Fruit fly (Drosophila melanogaster) whole organism, wandering third instar larva: ENCODE data around the gene Nufip.

Experiments used
- Dfd ChIP-seq: fragments of >200 bp; optimal IDR thresholded peaks from 2 replicates; lab custom pipeline; 2017; ENCODE audit warnings: missing biosample characterization, missing genetic modification characterization
- GATAd ChIP-seq: sonication (Bioruptor generic); optimal IDR thresholded peaks from 2 replicates; lab custom pipeline; 2016; ENCODE audit warnings: missing biosample characterization, missing genetic modification characterization
- Mio ChIP-seq: sonication (Bioruptor generic); optimal IDR thresholded peaks from 2 replicates; lab custom pipeline; 2016; ENCODE audit warnings: missing biosample characterization, missing genetic modification characterization
- OdsH ChIP-seq: fragments of 200-800 bp; sonication (Bioruptor generic); optimal IDR thresholded peaks from 2 replicates; lab custom pipeline; 2016; ENCODE audit warnings: missing biosample characterization, mild to moderate bottlenecking, missing genetic modification characterization
- Vsx2 ChIP-seq: fragments of 200-300, 225-300 bp; sonication (Bioruptor generic); optimal IDR thresholded peaks from 2 replicates; lab custom pipeline; 2018; ENCODE audit warnings: missing biosample characterization, missing genetic modification characterization; ENCODE audit not compliant: partially characterized antibody
- dmrt93B ChIP-seq: fragments of 200-800 bp; sonication (Bioruptor generic); optimal IDR thresholded peaks from 2 replicates; lab custom pipeline; 2018; ENCODE audit warnings: missing biosample characterization, mild to moderate bottlenecking, missing genetic modification characterization
- foxo ChIP-seq, 2 experiments: fragments of 200-800 bp; sonication (Bioruptor generic); optimal IDR thresholded peaks; 2 replicates in 1 of 2; 3 replicates in 1 of 2; lab custom pipeline; 2016 to 2017; ENCODE audit warnings: missing biosample characterization in 2 of 2, missing genetic modification characterization in 2 of 2
- pan ChIP-seq: fragments of >200 bp; optimal IDR thresholded peaks from 2 replicates; lab custom pipeline; 2017
- psq ChIP-seq: fragments of 200-800 bp; sonication (Bioruptor generic); optimal IDR thresholded peaks from 3 replicates; lab custom pipeline; 2017; ENCODE audit warnings: missing biosample characterization, mild to moderate bottlenecking, missing genetic modification characterization, moderate library complexity
- usp ChIP-seq: fragments of >200 bp; optimal IDR thresholded peaks from 2 replicates; lab custom pipeline; 2017; ENCODE audit warnings: missing biosample characterization, missing genetic modification characterization
- woc ChIP-seq: sonication (Bioruptor generic); optimal IDR thresholded peaks from 2 replicates; lab custom pipeline; 2016; ENCODE audit warnings: missing biosample characterization, mild to moderate bottlenecking, missing genetic modification characterization

dm6 chr3L:18756293-18756887 lies 8.2 kb upstream of the Nufip start:
- no peak for TF ChIP-seq Vsx2 (GFP tag; lab: Kevin White, UChicago)
- TF ChIP-seq usp = no peak
- TF ChIP-seq Mio (GFP tag; lab: Kevin White, UChicago) = no peak
- no peak for TF ChIP-seq pan (lab: Kevin White, UChicago)
- no peak for TF ChIP-seq dmrt93B (GFP tag; lab: Kevin White, UChicago)
- no peak for TF ChIP-seq Dfd (GFP tag; lab: Kevin White, UChicago)
- TF ChIP-seq woc = no peak
- TF ChIP-seq psq = peak; percentile 61
- peak in 1 of 2 experiments; percentile 46 for TF ChIP-seq foxo (GFP tag; optimal IDR thresholded peaks at IDR 0.05; lab: Kevin White, UChicago)
- no peak for TF ChIP-seq GATAd (GFP tag; lab: Kevin White, UChicago)
- peak; percentile 57 for TF ChIP-seq OdsH (GFP tag; lab: Kevin White, UChicago)
